Worm (Caenorhabditis elegans) whole organism, early embryonic: ENCODE data around the gene C10E2.5.

Experiments used
- B0310.2 ChIP-seq: sonication (generic microtip); optimal IDR thresholded peaks from 2 replicates; lab custom pipeline; 2016; ENCODE audit warnings: mild to moderate bottlenecking, missing genetic modification characterization, missing compliant biosample characterization
- F13C5.2 ChIP-seq: sonication (generic microtip); optimal IDR thresholded peaks from 2 replicates; lab custom pipeline; 2017; ENCODE audit warnings: mild to moderate bottlenecking, missing genetic modification characterization, inconsistent platforms, missing compliant biosample characterization
- aly-1 ChIP-seq: sonication (generic microtip); optimal IDR thresholded peaks from 2 replicates; lab custom pipeline; 2016; ENCODE audit warnings: missing genetic modification characterization, missing compliant biosample characterization
- ama-1 ChIP-seq: fragments of 150-350 bp; optimal IDR thresholded peaks from 2 replicates; lab custom pipeline; 2014
- ceh-13 ChIP-seq: fragments of 200-800 bp; sonication (Bioruptor generic); optimal IDR thresholded peaks from 2 replicates; lab custom pipeline; 2018; ENCODE audit warnings: mild to moderate bottlenecking, missing genetic modification characterization, missing compliant biosample characterization
- ceh-36 ChIP-seq: sonication (generic microtip); optimal IDR thresholded peaks from 2 replicates; lab custom pipeline; 2016; ENCODE audit warnings: missing genetic modification characterization, inconsistent platforms, missing compliant biosample characterization
- ets-7 ChIP-seq: sonication (generic microtip); optimal IDR thresholded peaks from 2 replicates; lab custom pipeline; 2016; ENCODE audit warnings: missing genotype, missing genetic modification characterization, missing compliant biosample characterization
- flt-1 ChIP-seq: fragments of 200-800 bp; sonication (Bioruptor generic); IDR thresholded peaks from 2 replicates; pipeline ENCODE4 v1.3.6; 2022; ENCODE audit warnings: missing genetic modification characterization, missing compliant biosample characterization
- hmbx-1 ChIP-seq: sonication (generic microtip); optimal IDR thresholded peaks from 2 replicates; lab custom pipeline; 2016; ENCODE audit warnings: mild to moderate bottlenecking, missing genetic modification characterization, missing compliant biosample characterization
- hmg-4 ChIP-seq: fragments of 200-800 bp; sonication (Bioruptor generic); optimal IDR thresholded peaks from 2 replicates; lab custom pipeline; 2018; ENCODE audit warnings: mild to moderate bottlenecking, missing genetic modification characterization, missing compliant biosample characterization
- hnd-1 ChIP-seq: sonication (generic microtip); optimal IDR thresholded peaks from 2 replicates; lab custom pipeline; 2016; ENCODE audit warnings: missing genetic modification characterization, missing compliant biosample characterization
- pes-1 ChIP-seq: fragments of 200-800 bp; sonication (Bioruptor generic); IDR thresholded peaks from 2 replicates; pipeline ENCODE4 v1.3.6; 2022; ENCODE audit warnings: missing genetic modification reagents, missing genetic modification characterization, missing compliant biosample characterization
- scrt-1 ChIP-seq: fragments of 200-800 bp; sonication (Bioruptor generic); IDR thresholded peaks from 2 replicates; pipeline ENCODE4 v1.3.6; 2022; ENCODE audit warnings: missing genetic modification characterization, missing compliant biosample characterization
- sea-1 ChIP-seq: fragments of 200-800 bp; sonication (Bioruptor generic); conservative IDR thresholded peaks from 2 replicates; pipeline ENCODE4 v1.3.6; 2022; ENCODE audit warnings: missing genetic modification characterization, missing compliant biosample characterization
- tbx-11 ChIP-seq: fragments of 200-800 bp; sonication (Bioruptor generic); IDR thresholded peaks from 2 replicates; pipeline ENCODE4 v1.3.6; 2022; ENCODE audit warnings: missing genetic modification characterization, missing compliant biosample characterization
- tbx-37 ChIP-seq: fragments of 200-800 bp; sonication (Bioruptor generic); conservative IDR thresholded peaks from 2 replicates; pipeline ENCODE4 v1.3.6; 2022; ENCODE audit warnings: missing genetic modification reagents, missing genetic modification characterization, missing compliant biosample characterization
- tra-4 ChIP-seq: sonication (generic microtip); optimal IDR thresholded peaks from 2 replicates; lab custom pipeline; 2017; ENCODE audit warnings: missing genetic modification characterization, missing compliant biosample characterization

Gene C10E2.5

DNA sequence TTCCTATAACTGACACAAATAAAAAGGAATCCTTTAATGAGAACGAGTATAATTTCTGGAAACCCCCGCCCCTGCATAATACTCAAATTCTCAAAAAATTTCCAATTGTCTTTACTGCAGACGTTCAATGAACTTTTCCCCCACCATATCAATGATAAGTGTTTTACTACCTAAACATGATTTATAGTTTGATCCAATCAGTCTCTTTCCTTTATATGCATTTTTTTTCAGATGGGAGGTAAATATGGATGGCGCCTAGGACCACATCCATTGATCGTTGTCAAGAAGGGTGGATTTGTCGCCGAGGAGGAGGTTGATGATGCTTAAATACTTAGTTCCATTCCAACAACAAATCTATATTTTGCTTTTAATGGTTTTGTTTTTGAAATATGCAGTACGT lies 32.8 kb upstream of the C10E2.5 start:
- TF ChIP-seq ama-1 (no peak), ceh-13 (GFP tag; lab: Kevin White, UChicago) (no peak), hnd-1 (tag; lab: Kevin White, UChicago) (no peak), ets-7 (tag; lab: Kevin White, UChicago) (no peak), tbx-37 (GFP tag; lab: Robert Waterston, UW) (no peak), hmbx-1 (tag; lab: Kevin White, UChicago) (no peak), hmg-4 (no peak)

DNA sequence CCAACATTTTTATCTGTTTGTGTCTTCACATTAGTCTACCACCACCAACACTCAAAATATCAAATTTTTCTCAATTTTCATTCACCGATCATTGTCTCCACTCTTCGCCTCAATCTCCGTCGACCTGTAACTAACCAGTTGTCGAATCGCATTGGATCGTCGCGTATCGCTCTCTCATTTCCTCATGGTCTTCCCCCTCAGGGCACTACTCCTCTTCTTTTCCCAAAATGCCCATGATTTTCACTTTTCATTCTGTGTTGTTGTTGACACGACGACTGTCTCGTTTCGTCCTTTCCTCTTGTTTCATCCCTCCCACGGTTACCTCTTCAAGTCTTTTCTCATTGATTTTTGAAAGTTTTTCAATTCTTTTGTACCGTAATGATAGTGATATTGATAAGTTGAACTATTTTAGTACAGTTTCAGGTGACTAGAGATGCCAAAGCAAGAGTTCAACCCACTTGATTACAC lies 31.7 kb upstream of the C10E2.5 start, which contains the start of gene T01C8.2:
Gene T01C8.2, plus strand, starts transcription at position 418 of the 468 bp plus-strand sequence.
- TF ChIP-seq pes-1 (no peak), tbx-11 (GFP tag; lab: Robert Waterston, UW) (no peak), ceh-36 (tag; lab: Kevin White, UChicago) (no peak), tra-4 (tag; lab: Kevin White, UChicago) (no peak), sea-1 (GFP tag; lab: Robert Waterston, UW) (no peak), tbx-37 (GFP tag; lab: Robert Waterston, UW) (no peak), hmbx-1 (tag; lab: Kevin White, UChicago) (no peak), F13C5.2 (tag; lab: Kevin White, UChicago) (no peak), aly-1 (tag; lab: Kevin White, UChicago) (no peak), flt-1 (GFP tag; lab: Robert Waterston, UW) (no peak), ama-1 (no peak), scrt-1 (GFP tag; lab: Robert Waterston, UW) (no peak), hnd-1 (tag; lab: Kevin White, UChicago) (no peak), hmg-4 (no peak)

DNA sequence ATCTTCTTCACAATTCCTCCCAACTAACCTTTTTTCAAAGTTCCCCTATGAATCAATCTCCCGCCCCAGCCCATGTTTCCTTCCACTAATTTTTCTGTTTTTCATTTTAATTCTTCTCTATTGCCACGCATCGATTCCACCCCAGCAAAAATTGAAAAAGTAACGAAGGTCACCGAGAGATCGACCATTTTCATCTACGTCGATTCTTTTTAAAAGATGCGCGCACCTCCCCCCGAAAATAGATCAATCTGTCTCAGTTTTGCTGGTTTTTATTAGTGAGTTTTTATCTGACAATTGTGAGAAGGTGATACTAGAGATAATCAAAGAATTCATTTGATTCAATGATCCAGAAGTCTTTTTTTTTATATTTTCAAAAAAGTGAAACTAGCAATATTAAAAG lies 29.7 kb upstream of the C10E2.5 start:
- TF ChIP-seq flt-1 (GFP tag; lab: Robert Waterston, UW) (no peak), B0310.2 (tag; lab: Kevin White, UChicago) (no peak), scrt-1 (GFP tag; lab: Robert Waterston, UW) (no peak), hmbx-1 (tag; lab: Kevin White, UChicago) (no peak), aly-1 (tag; lab: Kevin White, UChicago) (no peak), pes-1 (no peak), ceh-13 (GFP tag; lab: Kevin White, UChicago) (no peak), tbx-37 (GFP tag; lab: Robert Waterston, UW) (no peak), hmg-4 (no peak), tra-4 (tag; lab: Kevin White, UChicago) (no peak), hnd-1 (tag; lab: Kevin White, UChicago) (no peak), tbx-11 (GFP tag; lab: Robert Waterston, UW) (no peak), sea-1 (GFP tag; lab: Robert Waterston, UW) (no peak), ets-7 (tag; lab: Kevin White, UChicago) (no peak), ceh-36 (tag; lab: Kevin White, UChicago) (no peak), F13C5.2 (tag; lab: Kevin White, UChicago) (no peak)

DNA sequence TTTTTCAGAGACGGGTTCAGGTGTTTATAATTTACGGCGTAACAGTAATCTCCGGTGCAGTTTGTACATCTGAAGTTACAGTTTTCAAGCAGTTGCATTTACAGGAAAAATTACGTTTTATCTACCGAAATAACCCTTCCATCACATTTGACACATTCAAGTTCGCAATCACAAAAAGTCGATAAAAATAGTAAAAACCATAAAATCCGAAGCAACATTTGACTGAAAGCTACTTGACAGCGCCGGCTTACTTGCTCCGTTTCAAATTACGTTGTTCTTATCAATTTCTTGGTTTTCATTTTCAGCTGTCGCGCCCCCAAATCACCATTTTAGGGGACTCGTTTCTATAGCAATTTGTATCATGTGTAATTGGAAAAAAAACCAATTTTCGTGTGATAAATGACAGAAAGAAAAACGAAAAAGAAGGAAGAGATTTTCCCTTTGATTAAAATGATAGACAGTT lies 28.5 kb upstream of the C10E2.5 start, which contains the start of gene T01C8.3:
Gene T01C8.3, minus strand, starts transcription at position 413 of the 463 bp plus-strand sequence.
- TF ChIP-seq tbx-37 (GFP tag; lab: Robert Waterston, UW) (no peak), tra-4 (tag; lab: Kevin White, UChicago) (no peak), B0310.2 (tag; lab: Kevin White, UChicago) (no peak), aly-1 (tag; lab: Kevin White, UChicago) (no peak), hnd-1 (tag; lab: Kevin White, UChicago) (no peak), ceh-36 (tag; lab: Kevin White, UChicago) (no peak), flt-1 (GFP tag; lab: Robert Waterston, UW) (no peak), hmbx-1 (tag; lab: Kevin White, UChicago) (no peak), ceh-13 (GFP tag; lab: Kevin White, UChicago) (no peak), sea-1 (GFP tag; lab: Robert Waterston, UW) (no peak), scrt-1 (GFP tag; lab: Robert Waterston, UW) (no peak), pes-1 (no peak), hmg-4 (no peak), tbx-11 (GFP tag; lab: Robert Waterston, UW) (no peak), ama-1 (no peak), ets-7 (tag; lab: Kevin White, UChicago) (no peak)

DNA sequence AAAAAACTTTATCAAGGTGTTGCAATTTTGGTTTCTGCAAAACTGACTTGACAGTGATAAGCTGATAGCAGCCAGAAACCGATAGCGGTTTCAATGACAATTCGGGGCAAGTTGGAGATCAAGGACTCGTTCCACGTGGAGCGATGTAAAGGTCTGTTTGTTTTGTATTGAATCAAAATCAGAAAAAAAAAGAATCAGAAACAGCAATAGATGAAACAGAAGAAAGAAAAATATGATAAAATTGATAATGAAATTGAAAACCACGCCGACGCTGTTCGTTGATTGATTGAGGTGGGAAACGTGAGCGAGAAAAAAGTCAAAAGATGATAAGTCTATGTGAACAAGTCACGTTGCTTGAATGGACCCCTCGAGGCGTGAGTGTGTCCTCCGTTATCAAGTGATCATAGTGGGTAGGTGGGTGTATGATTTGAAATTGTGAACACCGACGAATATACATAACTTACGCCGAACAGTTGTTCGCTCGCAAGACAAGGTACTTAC lies 21.0 kb upstream of the C10E2.5 start:
- TF ChIP-seq ets-7 (tag; lab: Kevin White, UChicago) (no peak), B0310.2 (tag; lab: Kevin White, UChicago) (no peak), ama-1 (no peak), F13C5.2 (tag; lab: Kevin White, UChicago) (no peak), pes-1 (no peak), tbx-37 (GFP tag; lab: Robert Waterston, UW) (no peak), flt-1 (GFP tag; lab: Robert Waterston, UW) (no peak), scrt-1 (GFP tag; lab: Robert Waterston, UW) (no peak), tbx-11 (GFP tag; lab: Robert Waterston, UW) (no peak), ceh-13 (GFP tag; lab: Kevin White, UChicago) (no peak), aly-1 (tag; lab: Kevin White, UChicago) (no peak), hnd-1 (tag; lab: Kevin White, UChicago) (no peak), sea-1 (GFP tag; lab: Robert Waterston, UW) (no peak), hmbx-1 (tag; lab: Kevin White, UChicago) (no peak), ceh-36 (tag; lab: Kevin White, UChicago) (no peak), hmg-4 (no peak)

DNA sequence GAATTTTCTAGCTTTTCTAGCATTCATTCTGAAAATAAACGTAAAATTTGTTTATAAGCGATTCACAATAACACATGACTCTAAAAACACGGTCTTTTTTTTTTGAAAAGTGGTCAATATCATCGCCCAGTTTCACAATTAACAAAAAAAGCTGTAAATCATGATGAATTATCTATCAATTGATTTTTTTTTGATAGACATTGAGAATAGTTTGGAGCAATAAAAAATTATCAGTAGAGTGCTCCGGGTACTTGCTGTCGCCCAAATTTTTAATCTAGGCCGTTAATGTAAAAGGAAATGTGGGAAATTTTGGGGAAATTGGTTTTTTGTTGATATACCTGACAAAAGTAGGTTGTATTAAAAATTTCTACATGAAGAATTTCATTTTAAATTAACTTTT lies 19.0 kb upstream of the C10E2.5 start:
- no peak for TF ChIP-seq hmg-4
- no peak for TF ChIP-seq tbx-11 (GFP tag; lab: Robert Waterston, UW)
- TF ChIP-seq pes-1: no peak
- no peak for TF ChIP-seq ceh-36 (tag; lab: Kevin White, UChicago)
- TF ChIP-seq ceh-13 (GFP tag; lab: Kevin White, UChicago): no peak
- TF ChIP-seq hmbx-1 (tag; lab: Kevin White, UChicago): no peak
- no peak for TF ChIP-seq aly-1 (tag; lab: Kevin White, UChicago)
- TF ChIP-seq scrt-1 (GFP tag; lab: Robert Waterston, UW): no peak
- no peak for TF ChIP-seq ets-7 (tag; lab: Kevin White, UChicago)
- TF ChIP-seq F13C5.2 (tag; lab: Kevin White, UChicago): no peak
- no peak for TF ChIP-seq tbx-37 (GFP tag; lab: Robert Waterston, UW)
- no peak for TF ChIP-seq B0310.2 (tag; lab: Kevin White, UChicago)
- TF ChIP-seq tra-4 (tag; lab: Kevin White, UChicago): no peak
- TF ChIP-seq ama-1: no peak
- no peak for TF ChIP-seq flt-1 (GFP tag; lab: Robert Waterston, UW)
- no peak for TF ChIP-seq hnd-1 (tag; lab: Kevin White, UChicago)
